Fruit fly (Drosophila melanogaster) whole organism, embryonic: ENCODE data around the gene Npc2g.

Experiments used
- Ada2b ChIP-seq: fragments of 200-800 bp; sonication (Bioruptor generic); IDR thresholded peaks from 2 replicates; pipeline ENCODE4 v1.3.6; 2022; ENCODE audit warnings: missing biosample characterization, missing genetic modification characterization
- B-H2 ChIP-seq: fragments of 200-800 bp; sonication (Bioruptor generic); optimal IDR thresholded peaks from 2 replicates; lab custom pipeline; 2018; ENCODE audit warnings: missing biosample characterization, mild to moderate bottlenecking, missing genetic modification characterization
- CG10959 ChIP-seq: fragments of 200-800 bp; sonication (Bioruptor generic); IDR thresholded peaks from 2 replicates; pipeline ENCODE4 v1.3.6; 2022; ENCODE audit warnings: missing biosample characterization, missing genetic modification characterization
- CG10979 ChIP-seq: fragments of 200-800 bp; sonication (Bioruptor generic); optimal IDR thresholded peaks from 2 replicates; lab custom pipeline; 2018; ENCODE audit warnings: missing biosample characterization, mild to moderate bottlenecking, missing genetic modification characterization, moderate library complexity
- CG11247 ChIP-seq: fragments of 200-800 bp; sonication (Bioruptor generic); IDR thresholded peaks from 2 replicates; pipeline ENCODE4 v1.3.6; 2022; ENCODE audit warnings: missing biosample characterization, missing genetic modification characterization
- CG12155 ChIP-seq: fragments of 200-800 bp; sonication (Bioruptor generic); optimal IDR thresholded peaks from 3 replicates; lab custom pipeline; 2016; ENCODE audit warnings: missing biosample characterization, missing genetic modification characterization
- CG12391 ChIP-seq: fragments of 200-800 bp; sonication (Bioruptor generic); optimal IDR thresholded peaks from 3 replicates; lab custom pipeline; 2018; ENCODE audit warnings: missing biosample characterization, mild to moderate bottlenecking, missing genetic modification characterization, moderate library complexity
- CG14050 ChIP-seq: fragments of 200-800 bp; sonication (Bioruptor generic); IDR thresholded peaks from 3 replicates; pipeline ENCODE4 v1.3.6; 2022; ENCODE audit warnings: missing biosample characterization, missing genetic modification characterization
- CG14667 ChIP-seq: fragments of 200-800 bp; sonication (Bioruptor generic); IDR thresholded peaks from 2 replicates; pipeline ENCODE4 v1.3.6; 2022; ENCODE audit warnings: missing biosample characterization, missing genetic modification characterization
- CG17328 ChIP-seq: fragments of 200-800 bp; sonication (Bioruptor generic); IDR thresholded peaks from 2 replicates; pipeline ENCODE4 v1.3.6; 2022; ENCODE audit warnings: missing biosample characterization, missing genetic modification characterization
- CG17359 ChIP-seq: fragments of 200-800 bp; sonication (Bioruptor generic); optimal IDR thresholded peaks from 3 replicates; lab custom pipeline; 2018; ENCODE audit warnings: missing biosample characterization, mild to moderate bottlenecking, missing genetic modification characterization, moderate library complexity
- CG17361 ChIP-seq: fragments of 200-800 bp; sonication (Bioruptor generic); IDR thresholded peaks from 3 replicates; pipeline ENCODE4 v1.3.6; 2022; ENCODE audit warnings: missing biosample characterization, missing genetic modification characterization
- CG18262 ChIP-seq: fragments of 200-800 bp; optimal IDR thresholded peaks from 3 replicates; lab custom pipeline; 2019; ENCODE audit warnings: missing biosample characterization, mild to moderate bottlenecking, missing genetic modification characterization, moderate library complexity
- CG2712 ChIP-seq: fragments of 200-800 bp; optimal IDR thresholded peaks from 3 replicates; lab custom pipeline; 2019; ENCODE audit warnings: missing biosample characterization, mild to moderate bottlenecking, missing genetic modification characterization, moderate library complexity
- CG3065 ChIP-seq: fragments of 200-800 bp; sonication (Bioruptor generic); optimal IDR thresholded peaks from 2 replicates; lab custom pipeline; 2016; ENCODE audit warnings: missing biosample characterization, missing genetic modification characterization
- CG31224 ChIP-seq: fragments of 200-800 bp; sonication (Bioruptor generic); IDR thresholded peaks from 2 replicates; pipeline ENCODE4 v1.3.6; 2022; ENCODE audit warnings: missing biosample characterization, missing genetic modification characterization
- CG4854 ChIP-seq: fragments of 200-800 bp; sonication (Bioruptor generic); optimal IDR thresholded peaks from 2 replicates; lab custom pipeline; 2016; ENCODE audit warnings: missing biosample characterization, missing genetic modification characterization, inconsistent platforms
- CG7839 ChIP-seq: fragments of 200-800 bp; sonication (Bioruptor generic); optimal IDR thresholded peaks from 3 replicates; lab custom pipeline; 2018; ENCODE audit warnings: missing biosample characterization, mild to moderate bottlenecking, missing genetic modification characterization, moderate library complexity
- CoRest ChIP-seq: fragments of 200-800 bp; sonication (Bioruptor generic); optimal IDR thresholded peaks from 3 replicates; lab custom pipeline; 2018; ENCODE audit warnings: missing biosample characterization, mild to moderate bottlenecking, missing genetic modification characterization, moderate library complexity
- Gsc ChIP-seq: fragments of 200-800 bp; sonication (Bioruptor generic); IDR thresholded peaks from 2 replicates; pipeline ENCODE4 v1.3.6; 2022; ENCODE audit warnings: missing biosample characterization, missing genetic modification characterization
- H2.0 ChIP-seq: fragments of 200-800 bp; sonication (Bioruptor generic); IDR thresholded peaks from 2 replicates; pipeline ENCODE4 v1.3.6; 2022; ENCODE audit warnings: missing biosample characterization, missing genetic modification characterization
- Hmx ChIP-seq: fragments of 200-800 bp; sonication (Bioruptor generic); optimal IDR thresholded peaks from 2 replicates; lab custom pipeline; 2016; ENCODE audit warnings: missing biosample characterization, missing genetic modification characterization
- Hr39 ChIP-seq: fragments of >200 bp; optimal IDR thresholded peaks from 2 replicates; lab custom pipeline; 2017
- Oaz ChIP-seq: fragments of 200-800 bp; sonication (Bioruptor generic); IDR thresholded peaks from 2 replicates; pipeline ENCODE4 v1.3.6; 2022; ENCODE audit warnings: missing biosample characterization, missing genetic modification characterization
- Rx ChIP-seq: fragments of 200-800 bp; sonication (Bioruptor generic); IDR thresholded peaks from 2 replicates; pipeline ENCODE4 v1.3.6; 2022; ENCODE audit warnings: missing biosample characterization, missing genetic modification characterization
- Sox102F ChIP-seq: fragments of 200-800 bp; sonication (Bioruptor generic); optimal IDR thresholded peaks from 2 replicates; lab custom pipeline; 2018; ENCODE audit warnings: missing biosample characterization, mild to moderate bottlenecking, missing genetic modification characterization, moderate library complexity
- Xbp1 ChIP-seq: fragments of 200-800 bp; sonication (Bioruptor generic); optimal IDR thresholded peaks from 3 replicates; lab custom pipeline; 2016; ENCODE audit warnings: missing biosample characterization, mild to moderate bottlenecking, missing genetic modification characterization
- ara ChIP-seq: fragments of 200-800 bp; sonication (Bioruptor generic); IDR thresholded peaks from 2 replicates; pipeline ENCODE4 v1.3.6; 2022; ENCODE audit warnings: missing biosample characterization, missing genetic modification characterization
- bowl ChIP-seq: fragments of 200-800 bp; sonication (Bioruptor generic); IDR thresholded peaks from 2 replicates; pipeline ENCODE4 v1.3.6; 2022; ENCODE audit warnings: missing biosample characterization, missing genetic modification characterization
- cato ChIP-seq: fragments of 200-800 bp; sonication (Bioruptor generic); optimal IDR thresholded peaks from 2 replicates; lab custom pipeline; 2016; ENCODE audit warnings: missing biosample characterization, missing genetic modification characterization, borderline replicate concordance
- corto ChIP-seq: fragments of 200-800 bp; sonication (Bioruptor generic); optimal IDR thresholded peaks from 2 replicates; lab custom pipeline; 2016; ENCODE audit warnings: missing biosample characterization, mild to moderate bottlenecking, missing genetic modification characterization, moderate library complexity
- danr ChIP-seq: fragments of 200-800 bp; sonication (Bioruptor generic); IDR thresholded peaks from 2 replicates; pipeline ENCODE4 v1.3.6; 2022; ENCODE audit warnings: missing biosample characterization, missing genetic modification characterization
- dmrt11E ChIP-seq: fragments of 200-800 bp; sonication (Bioruptor generic); optimal IDR thresholded peaks from 3 replicates; lab custom pipeline; 2018; ENCODE audit warnings: missing biosample characterization, mild to moderate bottlenecking, missing genetic modification characterization, moderate library complexity
- fd3F ChIP-seq: fragments of 200-800 bp; sonication (Bioruptor generic); optimal IDR thresholded peaks from 2 replicates; lab custom pipeline; 2018; ENCODE audit warnings: missing biosample characterization, mild to moderate bottlenecking, missing genetic modification characterization, moderate library complexity
- fru ChIP-seq: fragments of >200 bp; optimal IDR thresholded peaks from 2 replicates; lab custom pipeline; 2017
- gce ChIP-seq: fragments of 200-800 bp; sonication (Bioruptor generic); IDR thresholded peaks from 3 replicates; pipeline ENCODE4 v1.3.6; 2022; ENCODE audit warnings: missing biosample characterization, missing genetic modification characterization
- knrl ChIP-seq: fragments of 200-800 bp; sonication (Bioruptor generic); IDR thresholded peaks from 3 replicates; pipeline ENCODE4 v1.3.6; 2022; ENCODE audit warnings: missing biosample characterization, missing genetic modification characterization; ENCODE audit not compliant: partially characterized antibody
- lov ChIP-seq, 2 experiments: fragments of 200-800 bp in 1 of 2; fragments of >200 bp in 1 of 2; sonication (Bioruptor generic) in 1 of 2; IDR thresholded peaks in 1 of 2; optimal IDR thresholded peaks in 1 of 2; 2 replicates in 1 of 2; 3 replicates in 1 of 2; pipeline versions ENCODE4 v1.3.6 to Lab custom; 2017 to 2022; ENCODE audit warnings: missing biosample characterization in 1 of 2, missing genetic modification characterization in 1 of 2
- nmo ChIP-seq: fragments of 200-800 bp; sonication (Bioruptor generic); optimal IDR thresholded peaks from 2 replicates; lab custom pipeline; 2018; ENCODE audit warnings: missing biosample characterization, mild to moderate bottlenecking, missing genetic modification characterization, moderate library complexity
- p53 ChIP-seq: fragments of 200-800 bp; sonication (Bioruptor generic); optimal IDR thresholded peaks from 2 replicates; lab custom pipeline; 2016; ENCODE audit warnings: missing biosample characterization, missing genetic modification characterization
- pho ChIP-seq: fragments of 200-800 bp; sonication (Bioruptor generic); optimal IDR thresholded peaks from 2 replicates; lab custom pipeline; 2016; ENCODE audit warnings: missing biosample characterization, missing genetic modification characterization
- prd ChIP-seq, 3 experiments: fragments of >200 bp in 2 of 3; fragments of 200-800 bp in 1 of 3; sonication (Bioruptor generic) in 1 of 3; optimal IDR thresholded peaks in 2 of 3; IDR thresholded peaks in 1 of 3; 2 replicates in 2 of 3; 3 replicates in 1 of 3; pipeline versions ENCODE4 v1.3.6 to Lab custom; 2017 to 2022; ENCODE audit warnings: missing biosample characterization in 1 of 3, missing genetic modification characterization in 1 of 3
- run ChIP-seq: fragments of 200-800 bp; sonication (Bioruptor generic); optimal IDR thresholded peaks from 3 replicates; lab custom pipeline; 2018; ENCODE audit warnings: missing biosample characterization, mild to moderate bottlenecking, missing genetic modification characterization
- sim ChIP-seq: fragments of 200-800 bp; sonication (Bioruptor generic); IDR thresholded peaks from 2 replicates; pipeline ENCODE4 v1.3.6; 2022; ENCODE audit warnings: missing biosample characterization, missing genetic modification characterization
- ssp ChIP-seq: fragments of 200-800 bp; sonication (Bioruptor generic); IDR thresholded peaks from 2 replicates; pipeline ENCODE4 v1.3.6; 2022; ENCODE audit warnings: missing biosample characterization, missing genetic modification characterization
- tgo ChIP-seq: fragments of 200-800 bp; sonication (Bioruptor generic); IDR thresholded peaks from 3 replicates; pipeline ENCODE4 v1.3.6; 2022; ENCODE audit warnings: missing biosample characterization, missing genetic modification characterization
- tx ChIP-seq: fragments of 200-800 bp; sonication (Bioruptor generic); optimal IDR thresholded peaks from 2 replicates; lab custom pipeline; 2016; ENCODE audit warnings: missing biosample characterization, missing genetic modification characterization
- vvl ChIP-seq: fragments of 200-800 bp; sonication (Bioruptor generic); IDR thresholded peaks from 2 replicates; pipeline ENCODE4 v1.3.6; 2022; ENCODE audit warnings: missing biosample characterization, missing genetic modification characterization
- wek ChIP-seq: fragments of 200-800 bp; sonication (Bioruptor generic); optimal IDR thresholded peaks from 3 replicates; lab custom pipeline; 2018; ENCODE audit warnings: missing biosample characterization, mild to moderate bottlenecking, missing genetic modification characterization, moderate library complexity

The Npc2g gene

dm6 chr3R:30721215-30721862 lies 23.7 kb downstream of the Npc2g start (continued):
- TF ChIP-seq fru (lab: Kevin White, UChicago), result no peak
- peak; percentile 27 for TF ChIP-seq dmrt11E
- TF ChIP-seq CG10979, result peak; percentile 5
- TF ChIP-seq CG2712 (tag; lab: Kevin White, UChicago), result peak; percentile 6
- TF ChIP-seq pho, result no peak
- TF ChIP-seq CG17361 (GFP tag; lab: Robert Waterston, UW), result no peak
- no peak for TF ChIP-seq CG31224 (GFP tag; lab: Robert Waterston, UW)
- TF ChIP-seq CG17328 (GFP tag; lab: Robert Waterston, UW), result 0 out of 2 replicates have a peak, but pooled peaks have one; percentile 21
- TF ChIP-seq Gsc (GFP tag; lab: Robert Waterston, UW), result no peak
- peak; percentile 6 for TF ChIP-seq nmo
- no peak for TF ChIP-seq lov (optimal IDR thresholded peaks at IDR 0.05; lab: Kevin White, UChicago)
- TF ChIP-seq lov (GFP tag; IDR thresholded peaks at IDR 0.05; lab: Robert Waterston, UW), result no peak
- no peak for TF ChIP-seq Hmx (GFP tag; lab: Kevin White, UChicago)
- TF ChIP-seq, all 482 proteins: peak for 10

- 0 out of 2 replicates have a peak, but pooled peaks have one; percentile 17 for TF ChIP-seq ssp (GFP tag; lab: Robert Waterston, UW)
- no peak for TF ChIP-seq knrl (GFP tag; lab: Robert Waterston, UW)
- TF ChIP-seq vvl (GFP tag; lab: Robert Waterston, UW), result peak; percentile 63
- TF ChIP-seq B-H2, result no peak
- no peak for TF ChIP-seq CG11247 (GFP tag; lab: Robert Waterston, UW)
- TF ChIP-seq CG10959 (GFP tag; lab: Robert Waterston, UW), result no peak
- 0 out of 3 replicates have a peak, but pooled peaks have one; percentile 20 for TF ChIP-seq CG14050 (GFP tag; lab: Robert Waterston, UW)
- no peak for TF ChIP-seq cato (GFP tag; lab: Kevin White, UChicago)
- TF ChIP-seq tgo (GFP tag; lab: Robert Waterston, UW), result peak; percentile 37; the same call in 1 of the 3 replicates
- TF ChIP-seq fd3F (GFP tag; lab: Kevin White, UChicago), result no peak
- TF ChIP-seq CG18262, result peak; percentile 42
- TF ChIP-seq Rx (GFP tag; lab: Robert Waterston, UW), result no peak
- TF ChIP-seq Hr39 (lab: Kevin White, UChicago), result no peak
- TF ChIP-seq p53 (GFP tag; lab: Kevin White, UChicago), result no peak
- peak; percentile 45 for TF ChIP-seq CG17359 (tag; lab: Kevin White, UChicago)
- TF ChIP-seq CG14667, result peak; percentile 37; the same call in 1 of the 2 replicates
- no peak for TF ChIP-seq corto (GFP tag; lab: Kevin White, UChicago)
- TF ChIP-seq gce, result no peak
- TF ChIP-seq sim, result no peak
- no peak for TF ChIP-seq wek (GFP tag; lab: Kevin White, UChicago)
- TF ChIP-seq CG12155, result no peak
- peak; percentile 54 for TF ChIP-seq H2.0 (GFP tag; lab: Robert Waterston, UW)
- TF ChIP-seq CG17328 (GFP tag; lab: Robert Waterston, UW), result peak; percentile 50
- no peak for TF ChIP-seq tx (GFP tag; lab: Kevin White, UChicago)
- peak; percentile 43 for TF ChIP-seq nmo
- TF ChIP-seq CG7839 (tag; lab: Kevin White, UChicago), result peak; percentile 30
- TF ChIP-seq CG12391 (tag; lab: Kevin White, UChicago), result peak; percentile 22
- TF ChIP-seq ara (GFP tag; lab: Robert Waterston, UW), result peak; percentile 53; the same call in 1 of the 2 replicates
- TF ChIP-seq CG3065 (GFP tag; lab: Kevin White, UChicago), result no peak
- no peak for TF ChIP-seq run
- TF ChIP-seq CG4854, result no peak
- no peak for TF ChIP-seq prd (optimal IDR thresholded peaks at IDR 0.05; lab: Kevin White, UChicago)
- peak; percentile 71; the same call in 2 of the 3 replicates for TF ChIP-seq prd (GFP tag; IDR thresholded peaks at IDR 0.05; lab: Robert Waterston, UW)
- TF ChIP-seq danr (GFP tag; lab: Robert Waterston, UW), result 0 out of 2 replicates have a peak, but pooled peaks have one; percentile 15
- no peak for TF ChIP-seq CoRest
- TF ChIP-seq Xbp1 (GFP tag; lab: Kevin White, UChicago), result peak; percentile 16
- no peak for TF ChIP-seq Ada2b
- TF ChIP-seq Sox102F (GFP tag; lab: Kevin White, UChicago), result peak; percentile 43
- TF ChIP-seq Oaz, result 0 out of 2 replicates have a peak, but pooled peaks have one; percentile 24
- no peak for TF ChIP-seq bowl (GFP tag; lab: Robert Waterston, UW)
Measured at dm6 chr3R:30718442-30718841, 26.6 kb downstream of the Npc2g start.
